Fruit fly (Drosophila melanogaster) whole organism, embryonic: Measurements from ENCODE around the gene Indy.
A peak's percentile ranks its signal among the peaks of the same experiment; 100 is the strongest.

ENCODE experiments used
- Atf3 ChIP-seq: fragments of 200-800 bp; sonication (Bioruptor generic); optimal IDR thresholded peaks from 3 replicates; lab custom pipeline; 2016; ENCODE audit warnings: missing biosample characterization, missing genetic modification characterization
- Blimp-1 ChIP-seq: fragments of 200-800 bp; sonication (Bioruptor generic); optimal IDR thresholded peaks from 3 replicates; lab custom pipeline; 2018; ENCODE audit warnings: missing biosample characterization, missing genetic modification characterization, mild to moderate bottlenecking, moderate library complexity, missing genetic modification reagents
- CG11093 ChIP-seq: fragments of 200-800 bp; sonication (Bioruptor generic); IDR thresholded peaks from 3 replicates; pipeline ENCODE4 v1.3.6; 2022; ENCODE audit warnings: missing biosample characterization, missing genetic modification characterization
- CG12391 ChIP-seq: fragments of 200-800 bp; sonication (Bioruptor generic); optimal IDR thresholded peaks from 3 replicates; lab custom pipeline; 2018; ENCODE audit warnings: missing biosample characterization, mild to moderate bottlenecking, missing genetic modification characterization, moderate library complexity
- CG12744 ChIP-seq: fragments of 200-800 bp; sonication (Bioruptor generic); optimal IDR thresholded peaks from 2 replicates; lab custom pipeline; 2016; ENCODE audit warnings: missing biosample characterization, missing genetic modification characterization
- CG12942 ChIP-seq: fragments of 200-800 bp; sonication (Bioruptor generic); optimal IDR thresholded peaks from 3 replicates; lab custom pipeline; 2016; ENCODE audit warnings: missing biosample characterization, missing genetic modification characterization
- CG13296 ChIP-seq: fragments of 200-800 bp; sonication (Bioruptor generic); optimal IDR thresholded peaks from 3 replicates; lab custom pipeline; 2018; ENCODE audit warnings: missing biosample characterization, mild to moderate bottlenecking, missing genetic modification characterization
- CG17359 ChIP-seq: fragments of 200-800 bp; sonication (Bioruptor generic); optimal IDR thresholded peaks from 3 replicates; lab custom pipeline; 2018; ENCODE audit warnings: missing biosample characterization, mild to moderate bottlenecking, missing genetic modification characterization, moderate library complexity
- CG30403 ChIP-seq: fragments of 200-800 bp; sonication (Bioruptor generic); optimal IDR thresholded peaks from 3 replicates; lab custom pipeline; 2016; ENCODE audit warnings: missing biosample characterization, missing genetic modification characterization
- CG31365 ChIP-seq: fragments of 200-800 bp; sonication (Bioruptor generic); optimal IDR thresholded peaks from 2 replicates; lab custom pipeline; 2018; ENCODE audit warnings: missing biosample characterization, mild to moderate bottlenecking, missing genetic modification characterization
- CG3281 ChIP-seq: fragments of 200-800 bp; sonication (Bioruptor generic); optimal IDR thresholded peaks from 3 replicates; lab custom pipeline; 2017; ENCODE audit warnings: missing biosample characterization, mild to moderate bottlenecking, missing genetic modification characterization
- CG34224 ChIP-seq: fragments of 200-800 bp; sonication (Bioruptor generic); IDR thresholded peaks from 3 replicates; pipeline ENCODE4 v1.3.6; 2022; ENCODE audit warnings: missing biosample characterization, missing genetic modification characterization; ENCODE audit not compliant: partially characterized antibody
- CG4617 ChIP-seq: fragments of 200-800 bp; sonication (Bioruptor generic); optimal IDR thresholded peaks from 3 replicates; lab custom pipeline; 2016; ENCODE audit warnings: missing biosample characterization, missing genetic modification characterization, borderline replicate concordance
- CG7745 ChIP-seq: fragments of 200-800 bp; sonication (Bioruptor generic); optimal IDR thresholded peaks from 2 replicates; lab custom pipeline; 2018; ENCODE audit warnings: missing biosample characterization, mild to moderate bottlenecking, missing genetic modification characterization, moderate library complexity
- CG9215 ChIP-seq: fragments of 200-800 bp; sonication (Bioruptor generic); IDR thresholded peaks from 2 replicates; pipeline ENCODE4 v1.3.6; 2022; ENCODE audit warnings: missing biosample characterization, missing genetic modification characterization
- CG9797 ChIP-seq: fragments of 200-800 bp; sonication (Bioruptor generic); optimal IDR thresholded peaks from 3 replicates; lab custom pipeline; 2018; ENCODE audit warnings: missing biosample characterization, mild to moderate bottlenecking, missing genetic modification characterization
- Camta ChIP-seq: fragments of 200-800 bp; sonication (Bioruptor generic); optimal IDR thresholded peaks from 2 replicates; lab custom pipeline; 2016; ENCODE audit warnings: missing biosample characterization, missing genetic modification characterization
- CkIIα-i1 ChIP-seq: fragments of 200-800 bp; sonication (Bioruptor generic); IDR thresholded peaks from 2 replicates; pipeline ENCODE4 v1.3.6; 2022; ENCODE audit warnings: missing biosample characterization, missing genetic modification characterization
- HLH4C ChIP-seq: fragments of 200-800 bp; sonication (Bioruptor generic); IDR thresholded peaks from 3 replicates; pipeline ENCODE4 v1.3.6; 2022; ENCODE audit warnings: missing biosample characterization, missing genetic modification characterization; ENCODE audit not compliant: partially characterized antibody
- Hey ChIP-seq: fragments of 200-800 bp; sonication (Bioruptor generic); optimal IDR thresholded peaks from 3 replicates; lab custom pipeline; 2018; ENCODE audit warnings: missing biosample characterization, mild to moderate bottlenecking, missing genetic modification characterization
- Hmx ChIP-seq: fragments of 200-800 bp; sonication (Bioruptor generic); optimal IDR thresholded peaks from 2 replicates; lab custom pipeline; 2016; ENCODE audit warnings: missing biosample characterization, missing genetic modification characterization
- Meics ChIP-seq: fragments of 200-800 bp; sonication (Bioruptor generic); optimal IDR thresholded peaks from 2 replicates; lab custom pipeline; 2017; ENCODE audit warnings: missing biosample characterization, mild to moderate bottlenecking, missing genetic modification characterization
- Mes4 ChIP-seq: fragments of 200-800 bp; sonication (Bioruptor generic); optimal IDR thresholded peaks from 2 replicates; lab custom pipeline; 2016; ENCODE audit warnings: missing biosample characterization, missing genetic modification characterization
- Pdp1 ChIP-seq, 2 experiments: fragments of 200-800 bp; sonication (Bioruptor generic); optimal IDR thresholded peaks; 3 replicates each; lab custom pipeline; 2016; ENCODE audit warnings: missing biosample characterization in 2 of 2, missing genetic modification characterization in 2 of 2, mild to moderate bottlenecking in 1 of 2, moderate library complexity in 1 of 2
- Sry-δ ChIP-seq: fragments of 200-800 bp; sonication (Bioruptor generic); optimal IDR thresholded peaks from 2 replicates; lab custom pipeline; 2016; ENCODE audit warnings: missing biosample characterization, missing genetic modification characterization
- Stat92E ChIP-seq, 3 experiments: fragments of >200 bp in 2 of 3; fragments of 200-800 bp in 1 of 3; sonication (Bioruptor generic) in 1 of 3; optimal IDR thresholded peaks; 2 replicates each; lab custom pipeline; 2017 to 2019; ENCODE audit warnings: missing biosample characterization in 3 of 3, missing genetic modification characterization in 3 of 3, mild to moderate bottlenecking in 1 of 3, moderate library complexity in 1 of 3
- cad ChIP-seq: fragments of >200 bp; optimal IDR thresholded peaks from 2 replicates; lab custom pipeline; 2017; ENCODE audit warnings: missing biosample characterization, missing genetic modification characterization
- cato ChIP-seq: fragments of 200-800 bp; sonication (Bioruptor generic); optimal IDR thresholded peaks from 2 replicates; lab custom pipeline; 2016; ENCODE audit warnings: missing biosample characterization, missing genetic modification characterization, borderline replicate concordance
- chn ChIP-seq: fragments of 200-800 bp; sonication (Bioruptor generic); optimal IDR thresholded peaks from 2 replicates; lab custom pipeline; 2016; ENCODE audit warnings: missing biosample characterization, missing genetic modification characterization
- crol ChIP-seq: fragments of 200-800 bp; sonication (Bioruptor generic); IDR thresholded peaks from 2 replicates; pipeline ENCODE4 v1.3.6; 2022; ENCODE audit warnings: missing biosample characterization, missing genetic modification characterization
- dan ChIP-seq: fragments of 200-800 bp; sonication (Bioruptor generic); IDR thresholded peaks from 2 replicates; pipeline ENCODE4 v1.3.6; 2022; ENCODE audit warnings: missing biosample characterization, missing genetic modification characterization
- dimm ChIP-seq: fragments of 200-800 bp; sonication (Bioruptor generic); IDR thresholded peaks from 2 replicates; pipeline ENCODE4 v1.3.6; 2022; ENCODE audit warnings: missing biosample characterization, missing genetic modification characterization
- esg ChIP-seq: fragments of 200-800 bp; sonication (Bioruptor generic); conservative IDR thresholded peaks from 2 replicates; pipeline ENCODE4 v1.3.6; 2022; ENCODE audit warnings: missing biosample characterization, missing genetic modification characterization
- fd102C ChIP-seq: fragments of 200-800 bp; sonication (Bioruptor generic); optimal IDR thresholded peaks from 2 replicates; lab custom pipeline; 2018; ENCODE audit warnings: missing biosample characterization, mild to moderate bottlenecking, missing genetic modification characterization, moderate library complexity
- fu2 ChIP-seq: fragments of 200-800 bp; sonication (Bioruptor generic); optimal IDR thresholded peaks from 2 replicates; lab custom pipeline; 2016; ENCODE audit warnings: missing biosample characterization, missing genetic modification characterization
- gfzf ChIP-seq: fragments of 200-800 bp; sonication (Bioruptor generic); optimal IDR thresholded peaks from 2 replicates; lab custom pipeline; 2016; ENCODE audit warnings: missing biosample characterization, mild to moderate bottlenecking, missing genetic modification characterization, moderate library complexity
- ind ChIP-seq: fragments of 200-800 bp; sonication (Bioruptor generic); optimal IDR thresholded peaks from 3 replicates; lab custom pipeline; 2016; ENCODE audit warnings: missing biosample characterization, missing genetic modification characterization
- lilli ChIP-seq: fragments of 200-800 bp; sonication (Bioruptor generic); optimal IDR thresholded peaks from 3 replicates; lab custom pipeline; 2016; ENCODE audit warnings: missing biosample characterization, missing genetic modification characterization
- lmd ChIP-seq: fragments of 200-800 bp; sonication (Bioruptor generic); IDR thresholded peaks from 2 replicates; pipeline ENCODE4 v1.3.6; 2022; ENCODE audit warnings: missing biosample characterization, missing genetic modification characterization
- lov ChIP-seq, 2 experiments: fragments of 200-800 bp in 1 of 2; fragments of >200 bp in 1 of 2; sonication (Bioruptor generic) in 1 of 2; IDR thresholded peaks in 1 of 2; optimal IDR thresholded peaks in 1 of 2; 2 replicates in 1 of 2; 3 replicates in 1 of 2; pipeline versions ENCODE4 v1.3.6 to Lab custom; 2017 to 2022; ENCODE audit warnings: missing biosample characterization in 1 of 2, missing genetic modification characterization in 1 of 2
- nau ChIP-seq: fragments of 200-800 bp; sonication (Bioruptor generic); optimal IDR thresholded peaks from 3 replicates; lab custom pipeline; 2017; ENCODE audit warnings: missing biosample characterization, mild to moderate bottlenecking, missing genetic modification characterization, missing genetic modification reagents
- peb ChIP-seq: fragments of 200-800 bp; sonication (Bioruptor generic); IDR thresholded peaks from 2 replicates; pipeline ENCODE4 v1.3.6; 2022; ENCODE audit warnings: missing biosample characterization, missing genetic modification characterization
- pnt ChIP-seq: fragments of 200-800 bp; sonication (Bioruptor generic); optimal IDR thresholded peaks from 3 replicates; lab custom pipeline; 2016; ENCODE audit warnings: missing biosample characterization, missing genetic modification characterization
- stc ChIP-seq: fragments of 200-800 bp; sonication (Bioruptor generic); IDR thresholded peaks from 2 replicates; pipeline ENCODE4 v1.3.6; 2022; ENCODE audit warnings: missing biosample characterization, missing genetic modification characterization
- tll ChIP-seq, 2 experiments: fragments of 200-800 bp in 1 of 2; fragments of >200 bp in 1 of 2; sonication (Bioruptor generic) in 1 of 2; optimal IDR thresholded peaks; 2 replicates each; lab custom pipeline; 2017 to 2019; ENCODE audit warnings: missing biosample characterization in 2 of 2, missing genetic modification characterization in 2 of 2, mild to moderate bottlenecking in 1 of 2, moderate library complexity in 1 of 2
- trem ChIP-seq: fragments of 200-800 bp; optimal IDR thresholded peaks from 3 replicates; lab custom pipeline; 2019; ENCODE audit warnings: missing biosample characterization, mild to moderate bottlenecking, missing genetic modification characterization, moderate library complexity
- ttk ChIP-seq: fragments of 200-800 bp; sonication (Bioruptor generic); IDR thresholded peaks from 2 replicates; pipeline ENCODE4 v2.1.2; 2022; ENCODE audit warnings: missing biosample characterization, missing genetic modification characterization
- wor ChIP-seq: fragments of 200-800 bp; sonication (Bioruptor generic); IDR thresholded peaks from 2 replicates; pipeline ENCODE4 v1.3.6; 2022; ENCODE audit warnings: missing biosample characterization, missing genetic modification characterization
- yki ChIP-seq: fragments of >200 bp; optimal IDR thresholded peaks from 3 replicates; lab custom pipeline; 2018

The Indy gene

dm6 chr3L:18822450-18823220 lies 23.4 kb downstream of the Indy start, which contains the start of gene Cat (continued):
- peak; percentile 10 for TF ChIP-seq CG13296 (GFP tag; lab: Kevin White, UChicago)
- TF ChIP-seq fu2: no peak
- no peak for TF ChIP-seq esg (GFP tag; lab: Robert Waterston, UW)
- no peak for TF ChIP-seq lov (optimal IDR thresholded peaks at IDR 0.05; lab: Kevin White, UChicago)
- no peak for TF ChIP-seq lov (GFP tag; IDR thresholded peaks at IDR 0.05; lab: Robert Waterston, UW)
- no peak for TF ChIP-seq ttk (GFP tag; lab: Robert Waterston, UW)
- TF ChIP-seq CG3281 (GFP tag; lab: Kevin White, UChicago): peak; percentile 23
- TF ChIP-seq CG4617 (GFP tag; lab: Kevin White, UChicago): peak; percentile 84
- TF ChIP-seq CG17359 (tag; lab: Kevin White, UChicago): no peak
- TF ChIP-seq Atf3 (GFP tag; lab: Kevin White, UChicago): no peak
- TF ChIP-seq dan (GFP tag; lab: Robert Waterston, UW): no peak
- TF ChIP-seq cato (GFP tag; lab: Kevin White, UChicago): no peak
- no peak for TF ChIP-seq CkIIα-i1 (GFP tag; lab: Robert Waterston, UW)
- TF ChIP-seq pnt (GFP tag; lab: Kevin White, UChicago): no peak
- peak in 1 of 2 experiments; percentile 14 for TF ChIP-seq tll (GFP tag; optimal IDR thresholded peaks at IDR 0.05; lab: Kevin White, UChicago)
- TF ChIP-seq gfzf: peak; percentile 10
- TF ChIP-seq CG9797 (GFP tag; lab: Kevin White, UChicago): peak; percentile 12
- no peak for TF ChIP-seq CG11093 (GFP tag; lab: Robert Waterston, UW)
- peak in 1 of 3 experiments; percentile 67 for TF ChIP-seq Stat92E (GFP tag; optimal IDR thresholded peaks at IDR 0.05; lab: Kevin White, UChicago)
- peak; percentile 12 for TF ChIP-seq cad (GFP tag; lab: Kevin White, UChicago)
- TF ChIP-seq Meics (GFP tag; lab: Kevin White, UChicago): peak; percentile 57
- peak; percentile 45 for TF ChIP-seq ind
- TF ChIP-seq nau (GFP tag; lab: Kevin White, UChicago): peak; percentile 23
- TF ChIP-seq dimm (GFP tag; lab: Robert Waterston, UW): no peak
- TF ChIP-seq chn (GFP tag; lab: Kevin White, UChicago): no peak
- peak; percentile 89 for TF ChIP-seq CG34224
- TF ChIP-seq Sry-δ: peak; percentile 48
- peak; percentile 70 for TF ChIP-seq CG12391 (tag; lab: Kevin White, UChicago)
- TF ChIP-seq HLH4C: peak; percentile 79
- TF ChIP-seq CG12942 (GFP tag; lab: Kevin White, UChicago): no peak
- peak; percentile 27 for TF ChIP-seq Blimp-1 (GFP tag; lab: Kevin White, UChicago)
- peak; percentile 63 for TF ChIP-seq CG30403 (GFP tag; lab: Kevin White, UChicago)
- no peak for TF ChIP-seq Mes4 (GFP tag; lab: Kevin White, UChicago)
- TF ChIP-seq fd102C: no peak
- peak in 1 of 2 experiments; percentile 98 for TF ChIP-seq Pdp1 (GFP tag; optimal IDR thresholded peaks at IDR 0.05; lab: Kevin White, UChicago)
- TF ChIP-seq CG12744 (GFP tag; lab: Kevin White, UChicago): peak; percentile 10
- TF ChIP-seq trem (tag; lab: Kevin White, UChicago): peak; percentile 52
- no peak for TF ChIP-seq CG7745
- no peak for TF ChIP-seq lmd
- TF ChIP-seq wor (GFP tag; lab: Robert Waterston, UW): no peak
- TF ChIP-seq stc (GFP tag; lab: Robert Waterston, UW): no peak
- no peak for TF ChIP-seq CG9215 (GFP tag; lab: Robert Waterston, UW)
- no peak for TF ChIP-seq yki (lab: Kevin White, UChicago)
- no peak for TF ChIP-seq Hey (tag; lab: Kevin White, UChicago)
- no peak for TF ChIP-seq Camta (GFP tag; lab: Kevin White, UChicago)
- TF ChIP-seq peb: no peak
- TF ChIP-seq Hmx (GFP tag; lab: Kevin White, UChicago): no peak
- no peak for TF ChIP-seq CG31365 (tag; lab: Kevin White, UChicago)
- TF ChIP-seq crol: no peak
- peak; percentile 55 for TF ChIP-seq lilli (GFP tag; lab: Kevin White, UChicago)
